Fruit fly (Drosophila melanogaster) whole organism, embryonic: ENCODE data around the gene net.

ENCODE experiments used
- Abd-B ChIP-seq: fragments of 200-800 bp; sonication (Bioruptor generic); optimal IDR thresholded peaks from 2 replicates; lab custom pipeline; 2018; ENCODE audit warnings: missing biosample characterization, mild to moderate bottlenecking, missing genetic modification characterization, moderate library complexity
- CG10654 ChIP-seq: fragments of 200-800 bp; sonication (Bioruptor generic); optimal IDR thresholded peaks from 2 replicates; lab custom pipeline; 2016; ENCODE audit warnings: missing biosample characterization, missing genetic modification characterization
- Gug ChIP-seq: fragments of 200-800 bp; sonication (Bioruptor generic); IDR thresholded peaks from 4 replicates; pipeline ENCODE4 v1.3.6; 2022; ENCODE audit warnings: missing biosample characterization, missing genetic modification characterization
- Sin3A ChIP-seq: fragments of >200 bp; optimal IDR thresholded peaks from 2 replicates; lab custom pipeline; 2018
- disco-r ChIP-seq: fragments of 200-800 bp; sonication (Bioruptor generic); optimal IDR thresholded peaks from 2 replicates; lab custom pipeline; 2016; ENCODE audit warnings: missing biosample characterization, missing genetic modification characterization
- salm ChIP-seq: fragments of 200-800 bp; sonication (Bioruptor generic); optimal IDR thresholded peaks from 2 replicates; lab custom pipeline; 2018; ENCODE audit warnings: missing biosample characterization, mild to moderate bottlenecking, missing genetic modification characterization

DNA sequence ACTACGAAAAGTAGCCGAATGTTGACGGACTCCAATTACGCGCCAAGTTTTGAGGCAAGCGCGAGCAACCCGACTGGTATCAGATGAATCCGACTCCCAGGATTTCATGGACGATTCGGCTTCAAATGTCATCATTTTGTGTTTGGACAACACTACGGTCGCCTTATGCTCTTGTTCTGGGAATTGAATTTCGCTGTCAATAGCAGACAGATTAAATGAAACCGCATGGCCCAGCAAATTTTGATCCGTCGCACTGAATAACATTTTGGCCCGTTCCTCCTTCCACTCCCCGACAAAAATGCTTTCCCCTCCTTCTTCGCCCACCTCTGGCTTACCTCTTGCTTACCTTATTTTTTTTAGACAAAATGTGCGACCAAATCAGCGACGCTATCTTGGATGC is 22.9 kb upstream of the net start:
- no peak for TF ChIP-seq disco-r (GFP tag; lab: Kevin White, UChicago)
- TF ChIP-seq CG10654 = no peak
- TF ChIP-seq Sin3A (lab: Kevin White, UChicago) = no peak
- TF ChIP-seq Gug = no peak
- TF ChIP-seq Abd-B = no peak
- TF ChIP-seq salm (tag; lab: Kevin White, UChicago) = no peak
